Worm (Caenorhabditis elegans) whole organism, L4/young adult: ENCODE results near the gene F33G12.6.

Experiments
- W03F9.2 ChIP-seq: fragments of 150-350 bp; optimal IDR thresholded peaks from 2 replicates; lab custom pipeline; 2014; ENCODE audit warnings: missing biosample characterization, missing genetic modification characterization
- dao-5 ChIP-seq: sonication (generic microtip); optimal IDR thresholded peaks from 2 replicates; lab custom pipeline; 2016; ENCODE audit warnings: missing genotype, missing genetic modification characterization, moderate library complexity, missing compliant biosample characterization
- him-1 ChIP-seq: sonication (generic microtip); optimal IDR thresholded peaks from 2 replicates; lab custom pipeline; 2016; ENCODE audit warnings: missing genotype, missing genetic modification reagents, missing genetic modification characterization, missing compliant biosample characterization

ce11 chrII:5016977-5017585 is 32.6 kb upstream of the F33G12.6 start:
- peak; percentile 12 for TF ChIP-seq him-1 (tag; lab: Kevin White, UChicago)
- no peak for TF ChIP-seq dao-5 (tag; lab: Kevin White, UChicago)
- TF ChIP-seq W03F9.2 (tag; lab: Kevin White, UChicago) = peak; percentile 45
